Fruit fly (Drosophila melanogaster): ENCODE results near the gene CG1695.
A peak's percentile ranks its signal among the peaks of the same experiment; 100 is the strongest.

CG1695 gene

dm6 chrX:20488701-20489122, 55.0 kb downstream of the CG1695 start (continued):
- TF ChIP-seq CG10209 (GFP tag; optimal IDR thresholded peaks at IDR 0.05) (peak; percentile 58), CG10321 (GFP tag; IDR thresholded peaks at IDR 0.05) (no peak), gce (GFP tag; IDR thresholded peaks at IDR 0.05) (no peak), Dp (GFP tag; optimal IDR thresholded peaks at IDR 0.05) (no peak), vvl (GFP tag; IDR thresholded peaks at IDR 0.05) (peak; percentile 40; the same call in 1 of the 2 replicates), Usf (GFP tag; optimal IDR thresholded peaks at IDR 0.05) (peak; percentile 56), sqz (GFP tag; optimal IDR thresholded peaks at IDR 0.05) (peak; percentile 86), Adf1 (GFP tag; IDR thresholded peaks at IDR 0.05) (no peak), CG11560 (tag; IDR thresholded peaks at IDR 0.05) (no peak), Gug (GFP tag; IDR thresholded peaks at IDR 0.05) (no peak), HmgZ (tag; optimal IDR thresholded peaks at IDR 0.05) (no peak), prd (optimal IDR thresholded peaks at IDR 0.05) (no peak), prd (GFP tag; IDR thresholded peaks at IDR 0.05) (peak; percentile 50; the same call in 1 of the 3 replicates), HLHmδ (GFP tag; optimal IDR thresholded peaks at IDR 0.05) (no peak), tgo (GFP tag; IDR thresholded peaks at IDR 0.05) (no peak; the same call in 2 of the 3 replicates), CG10654 (GFP tag; optimal IDR thresholded peaks at IDR 0.05) (peak; percentile 20), bab2 (GFP tag; optimal IDR thresholded peaks at IDR 0.05) (no peak), CG15514 (GFP tag; optimal IDR thresholded peaks at IDR 0.05) (peak; percentile 19), CG6654 (GFP tag; optimal IDR thresholded peaks at IDR 0.05) (peak; percentile 55), BEAF-32 (GFP tag; optimal IDR thresholded peaks at IDR 0.05) (no peak), sug (tag; optimal IDR thresholded peaks at IDR 0.05) (peak; percentile 29), Lim3 (GFP tag; IDR thresholded peaks at IDR 0.05) (no peak), Xrp1 (GFP tag; IDR thresholded peaks at IDR 0.05) (peak; percentile 35; the same call in 1 of the 2 replicates), Asciz (GFP tag; optimal IDR thresholded peaks at IDR 0.05) (peak; percentile 60), jigr1 (GFP tag; IDR thresholded peaks at IDR 0.05) (no peak), gfzf (GFP tag; optimal IDR thresholded peaks at IDR 0.05) (no peak), CG14965 (GFP tag; optimal IDR thresholded peaks at IDR 0.05; ENCODE audit: borderline replicate concordance) (no peak), CG11456 (GFP tag; IDR thresholded peaks at IDR 0.05) (no peak), CG10959 (GFP tag; IDR thresholded peaks at IDR 0.05) (no peak), oc (tag; optimal IDR thresholded peaks at IDR 0.05) (no peak), lab (GFP tag; optimal IDR thresholded peaks at IDR 0.05) (peak; percentile 60), Xbp1 (GFP tag; optimal IDR thresholded peaks at IDR 0.05) (peak; percentile 38), Antp (GFP tag; optimal IDR thresholded peaks at IDR 0.05) (peak; percentile 38), trh (GFP tag; optimal IDR thresholded peaks at IDR 0.05) (peak; percentile 6), CG18262 (tag; optimal IDR thresholded peaks at IDR 0.05) (peak; percentile 81), HLH54F (GFP tag; optimal IDR thresholded peaks at IDR 0.05) (peak; percentile 23), stwl (tag; optimal IDR thresholded peaks at IDR 0.05) (no peak), CG15479 (GFP tag; optimal IDR thresholded peaks at IDR 0.05) (no peak), CG4617 (GFP tag; optimal IDR thresholded peaks at IDR 0.05; ENCODE audit: borderline replicate concordance) (no peak), CG8089 (GFP tag; optimal IDR thresholded peaks at IDR 0.05) (no peak), odd (GFP tag; optimal IDR thresholded peaks at IDR 0.05) (peak; percentile 42), bigmax (GFP tag; optimal IDR thresholded peaks at IDR 0.05) (no peak), CG12219 (GFP tag; optimal IDR thresholded peaks at IDR 0.05) (peak; percentile 38), CG1647 (GFP tag; optimal IDR thresholded peaks at IDR 0.05) (peak; percentile 27), lilli (GFP tag; optimal IDR thresholded peaks at IDR 0.05) (no peak), Elba2 (GFP tag; optimal IDR thresholded peaks at IDR 0.05) (peak; percentile 36), CG9797 (GFP tag; optimal IDR thresholded peaks at IDR 0.05) (no peak), ind (GFP tag; optimal IDR thresholded peaks at IDR 0.05) (peak; percentile 42), CG15073 (GFP tag; optimal IDR thresholded peaks at IDR 0.05) (peak; percentile 28), Dfd (GFP tag; optimal IDR thresholded peaks at IDR 0.05) (no peak), mam (GFP tag; optimal IDR thresholded peaks at IDR 0.05) (no peak), row (GFP tag; IDR thresholded peaks at IDR 0.05) (peak; percentile 51; the same call in 2 of the 3 replicates)

All from whole organism, embryonic.